Fruit fly (Drosophila melanogaster): ENCODE data around the gene CG13737.

Gene CG13737

DNA sequence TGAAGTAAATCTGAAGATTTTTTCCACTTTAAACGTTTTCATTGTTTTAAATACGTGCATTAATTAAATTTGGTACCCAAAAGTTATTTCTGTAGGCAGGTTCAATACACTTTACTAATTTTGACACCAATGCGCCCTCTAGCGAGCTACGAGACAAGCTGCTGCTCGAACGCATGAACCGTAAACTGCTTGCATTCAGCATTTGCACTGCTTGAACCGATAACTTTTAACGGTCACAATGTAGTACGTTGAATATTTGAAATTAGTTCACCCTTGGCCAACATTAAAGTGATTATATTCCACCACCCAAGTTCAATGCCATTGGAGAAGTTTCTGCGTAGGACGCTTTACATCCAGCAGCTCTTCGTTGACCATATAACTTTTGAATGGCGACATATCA is 33.5 kb upstream of the CG13737 start (continued):
- TF ChIP-seq CG7372 (GFP tag; IDR thresholded peaks at IDR 0.05) (0 out of 2 replicates have a peak, but pooled peaks have one; percentile 31), CG13775 (GFP tag; optimal IDR thresholded peaks at IDR 0.05) (no peak), zfh2 (GFP tag; optimal IDR thresholded peaks at IDR 0.05) (no peak), scrt (GFP tag; optimal IDR thresholded peaks at IDR 0.05) (no peak), Gug (GFP tag; IDR thresholded peaks at IDR 0.05) (peak; percentile 42; the same call in 1 of the 4 replicates), GATAe (GFP tag; conservative IDR thresholded peaks at IDR 0.05) (no peak), Dip3 (GFP tag; optimal IDR thresholded peaks at IDR 0.05) (no peak), D (optimal IDR thresholded peaks at IDR 0.05) (no peak), D (GFP tag; optimal IDR thresholded peaks at IDR 0.05) (no peak), Hand (GFP tag; optimal IDR thresholded peaks at IDR 0.05) (no peak), CG12104 (GFP tag; optimal IDR thresholded peaks at IDR 0.05) (no peak), pzg (GFP tag; optimal IDR thresholded peaks at IDR 0.05) (peak; percentile 37), Rx (GFP tag; IDR thresholded peaks at IDR 0.05) (0 out of 2 replicates have a peak, but pooled peaks have one; percentile 26), CG1233 (GFP tag; optimal IDR thresholded peaks at IDR 0.05) (no peak), CG6272 (GFP tag; IDR thresholded peaks at IDR 0.05) (no peak), CG3726 (GFP tag; IDR thresholded peaks at IDR 0.05) (no peak), NC2α (GFP tag; optimal IDR thresholded peaks at IDR 0.05) (no peak), CG11456 (GFP tag; IDR thresholded peaks at IDR 0.05) (peak; percentile 87), CG7963 (GFP tag; IDR thresholded peaks at IDR 0.05; ENCODE audit: partially characterized antibody) (peak; percentile 52; the same call in 2 of the 3 replicates), yki (optimal IDR thresholded peaks at IDR 0.05) (peak; percentile 32), CG11085 (GFP tag; IDR thresholded peaks at IDR 0.05) (no peak), pita (GFP tag; optimal IDR thresholded peaks at IDR 0.05) (peak; percentile 14), cato (GFP tag; optimal IDR thresholded peaks at IDR 0.05; ENCODE audit: borderline replicate concordance) (no peak), Hsf (GFP tag; optimal IDR thresholded peaks at IDR 0.05) (peak; percentile 14), Dad (GFP tag; optimal IDR thresholded peaks at IDR 0.05) (no peak), CG18476 (GFP tag; optimal IDR thresholded peaks at IDR 0.05) (no peak), Ets65A (GFP tag) (peak; percentile 96), H2.0 (GFP tag; IDR thresholded peaks at IDR 0.05) (peak; percentile 43; the same call in 1 of the 2 replicates), Sry-β (GFP tag; optimal IDR thresholded peaks at IDR 0.05) (no peak), Neu2 (GFP tag; optimal IDR thresholded peaks at IDR 0.05; ENCODE audit: borderline replicate concordance) (no peak), Lhr (GFP tag; optimal IDR thresholded peaks at IDR 0.05) (peak; percentile 73), usp (GFP tag; optimal IDR thresholded peaks at IDR 0.05) (no peak), vfl (GFP tag; optimal IDR thresholded peaks at IDR 0.05) (no peak), CG8924 (tag; optimal IDR thresholded peaks at IDR 0.05) (no peak), CG6689 (GFP tag; IDR thresholded peaks at IDR 0.05) (no peak), org-1 (GFP tag; optimal IDR thresholded peaks at IDR 0.05) (no peak), CG8765 (GFP tag; IDR thresholded peaks at IDR 0.05) (no peak), CG18011 (GFP tag; optimal IDR thresholded peaks at IDR 0.05) (no peak)

DNA sequence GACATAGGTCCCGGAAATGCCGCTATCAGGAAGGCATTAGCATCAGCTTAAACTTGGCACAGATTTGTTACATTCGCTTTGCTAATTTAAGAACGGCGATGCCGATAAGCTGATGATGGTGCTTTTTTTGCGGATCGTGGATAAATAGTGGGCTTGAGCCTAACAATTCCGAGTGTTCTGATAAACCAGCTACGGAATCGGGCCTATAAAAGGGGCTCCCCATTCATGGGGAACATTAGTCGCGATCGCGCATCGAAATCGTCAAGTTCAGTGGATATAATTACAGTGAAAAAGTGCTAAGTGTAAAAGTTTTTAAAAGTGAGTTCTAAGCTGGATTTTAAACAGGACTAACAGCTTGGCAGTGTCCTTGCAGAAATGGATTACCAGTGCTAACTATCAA is 33.0 kb upstream of the CG13737 start, which contains the start of gene Hml:
Gene Hml, plus strand, starts transcription at position 301 of the 400 bp plus-strand sequence.
- TF ChIP-seq CG14860 (GFP tag; IDR thresholded peaks at IDR 0.05; ENCODE audit: partially characterized antibody) (0 out of 3 replicates have a peak, but pooled peaks have one; percentile 6), bbx (GFP tag; IDR thresholded peaks at IDR 0.05; ENCODE audit: partially characterized antibody) (no peak), tio (GFP tag; optimal IDR thresholded peaks at IDR 0.05) (no peak)
